Fruit fly (Drosophila melanogaster): Measurements from ENCODE around the gene CG3397.
A peak's percentile ranks its signal among the peaks of the same experiment; 100 is the strongest.

CG3397 gene

dm6 chr3R:11969217-11969616 is 15.1 kb downstream of the CG3397 start (continued):
- TF ChIP-seq unc-4 (GFP tag; IDR thresholded peaks at IDR 0.05; ENCODE audit: partially characterized antibody) (no peak), tio (GFP tag; optimal IDR thresholded peaks at IDR 0.05) (peak; percentile 16), emc (GFP tag; optimal IDR thresholded peaks at IDR 0.05) (no peak), fd3F (GFP tag; optimal IDR thresholded peaks at IDR 0.05) (peak; percentile 1), CG14441 (GFP tag; IDR thresholded peaks at IDR 0.05) (no peak), usp (GFP tag; optimal IDR thresholded peaks at IDR 0.05) (no peak), gro (GFP tag; optimal IDR thresholded peaks at IDR 0.05) (no peak), mirr (GFP tag; optimal IDR thresholded peaks at IDR 0.05) (no peak)

- TF ChIP-seq Aef1 (GFP tag; IDR thresholded peaks at IDR 0.05) = no peak
- 0 out of 2 replicates have a peak, but pooled peaks have one; percentile 1 for TF ChIP-seq crol (GFP tag; IDR thresholded peaks at IDR 0.05)
- peak; percentile 30 for TF ChIP-seq ATbp (GFP tag; optimal IDR thresholded peaks at IDR 0.05)
- TF ChIP-seq Pdp1 (GFP tag; optimal IDR thresholded peaks at IDR 0.05) = peak in 1 of 2 experiments; percentile 63
- TF ChIP-seq Hmr (GFP tag; optimal IDR thresholded peaks at IDR 0.05) = peak; percentile 0
- TF ChIP-seq nau (GFP tag; optimal IDR thresholded peaks at IDR 0.05) = no peak
- no peak for TF ChIP-seq Hr51 (GFP tag; optimal IDR thresholded peaks at IDR 0.05)
- no peak for TF ChIP-seq CG18619 (GFP tag; optimal IDR thresholded peaks at IDR 0.05)
- peak; percentile 70 for TF ChIP-seq CG10543 (GFP tag; optimal IDR thresholded peaks at IDR 0.05)
- no peak for TF ChIP-seq Dip2 (GFP tag; IDR thresholded peaks at IDR 0.05)
- peak; percentile 75 for TF ChIP-seq exex (tag; optimal IDR thresholded peaks at IDR 0.05)
- TF ChIP-seq onecut (GFP tag; IDR thresholded peaks at IDR 0.05) = peak; percentile 86
- no peak for TF ChIP-seq scrt (GFP tag; optimal IDR thresholded peaks at IDR 0.05)
- no peak for TF ChIP-seq zfh1 (GFP tag; IDR thresholded peaks at IDR 0.05)
- TF ChIP-seq insv (GFP tag; optimal IDR thresholded peaks at IDR 0.05) = no peak
- peak; percentile 60 for TF ChIP-seq lab (GFP tag; optimal IDR thresholded peaks at IDR 0.05)
- no peak for TF ChIP-seq kay (GFP tag; optimal IDR thresholded peaks at IDR 0.05)
- TF ChIP-seq kni (GFP tag; optimal IDR thresholded peaks at IDR 0.05) = peak; percentile 1
- peak; percentile 24 for TF ChIP-seq schlank (tag; optimal IDR thresholded peaks at IDR 0.05)
- TF ChIP-seq NK7.1 (GFP tag; optimal IDR thresholded peaks at IDR 0.05) = no peak
- peak; percentile 69 for TF ChIP-seq cwo (GFP tag; optimal IDR thresholded peaks at IDR 0.05)
- TF ChIP-seq PHDP (tag; optimal IDR thresholded peaks at IDR 0.05) = peak; percentile 24
- TF ChIP-seq D19B (GFP tag; optimal IDR thresholded peaks at IDR 0.05) = no peak
- no peak for TF ChIP-seq CG18599 (GFP tag; optimal IDR thresholded peaks at IDR 0.05)
- TF ChIP-seq ci (GFP tag; IDR thresholded peaks at IDR 0.05) = 0 out of 3 replicates have a peak, but pooled peaks have one; percentile 6
- TF ChIP-seq nom (GFP tag; optimal IDR thresholded peaks at IDR 0.05) = peak; percentile 6
- TF ChIP-seq CG13894 (tag; optimal IDR thresholded peaks at IDR 0.05) = peak; percentile 52
- no peak for TF ChIP-seq unpg (GFP tag; optimal IDR thresholded peaks at IDR 0.05)
- TF ChIP-seq CG34422 (GFP tag; IDR thresholded peaks at IDR 0.05) = no peak
- no peak for TF ChIP-seq eve (GFP tag; optimal IDR thresholded peaks at IDR 0.05)
- peak; percentile 67 for TF ChIP-seq B-H2 (GFP tag; optimal IDR thresholded peaks at IDR 0.05)
- TF ChIP-seq pfk (GFP tag; optimal IDR thresholded peaks at IDR 0.05) = no peak
- TF ChIP-seq CG10654 (GFP tag; optimal IDR thresholded peaks at IDR 0.05) = no peak
- peak; percentile 71 for TF ChIP-seq Med (GFP tag)
- peak; percentile 14 for TF ChIP-seq CG13296 (GFP tag; optimal IDR thresholded peaks at IDR 0.05)
- no peak for TF ChIP-seq Kr (GFP tag; optimal IDR thresholded peaks at IDR 0.05)
- TF ChIP-seq Ets65A (GFP tag) = no peak
- TF ChIP-seq Hey (tag; optimal IDR thresholded peaks at IDR 0.05) = peak; percentile 60
- TF ChIP-seq HLHmδ (GFP tag; optimal IDR thresholded peaks at IDR 0.05) = no peak
Measured at dm6 chr3R:11968030-11968753, 16.1 kb downstream of the CG3397 start.
